Worm (Caenorhabditis elegans): ENCODE results near the gene H03G16.5.

The H03G16.5 gene

DNA sequence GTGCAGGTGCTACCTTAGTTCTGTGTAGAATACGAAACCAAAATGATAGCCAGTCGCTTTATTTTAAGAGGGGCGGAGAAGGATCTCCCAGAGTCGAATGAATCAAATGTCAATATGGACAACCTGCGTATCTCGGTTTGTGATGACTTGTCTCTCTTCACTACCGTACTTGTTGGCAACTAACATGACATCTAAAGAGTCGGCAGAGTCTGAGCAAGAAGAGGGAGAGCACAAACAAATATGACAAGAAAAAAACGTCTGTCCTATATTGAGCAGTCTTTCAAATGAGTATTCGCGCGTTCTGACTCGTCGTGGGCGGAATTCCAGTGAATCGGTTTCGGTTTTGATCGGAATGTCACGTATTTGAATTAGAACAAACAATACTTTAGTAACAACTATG is 38.3 kb upstream of the H03G16.5 start, which contains the start of gene F09B12.7:
F09B12.7 (minus strand) TSS at position 101 of the 400 bp plus-strand sequence.
- no peak for TF ChIP-seq daf-8 (GFP tag; IDR thresholded peaks at IDR 0.05)
- TF ChIP-seq unc-62 (GFP tag; optimal IDR thresholded peaks at IDR 0.05 in 1 of 2) = peak in 1 of 2 experiments; percentile 73
- no peak for TF ChIP-seq unc-62 (tag; optimal IDR thresholded peaks at IDR 0.05)

DNA sequence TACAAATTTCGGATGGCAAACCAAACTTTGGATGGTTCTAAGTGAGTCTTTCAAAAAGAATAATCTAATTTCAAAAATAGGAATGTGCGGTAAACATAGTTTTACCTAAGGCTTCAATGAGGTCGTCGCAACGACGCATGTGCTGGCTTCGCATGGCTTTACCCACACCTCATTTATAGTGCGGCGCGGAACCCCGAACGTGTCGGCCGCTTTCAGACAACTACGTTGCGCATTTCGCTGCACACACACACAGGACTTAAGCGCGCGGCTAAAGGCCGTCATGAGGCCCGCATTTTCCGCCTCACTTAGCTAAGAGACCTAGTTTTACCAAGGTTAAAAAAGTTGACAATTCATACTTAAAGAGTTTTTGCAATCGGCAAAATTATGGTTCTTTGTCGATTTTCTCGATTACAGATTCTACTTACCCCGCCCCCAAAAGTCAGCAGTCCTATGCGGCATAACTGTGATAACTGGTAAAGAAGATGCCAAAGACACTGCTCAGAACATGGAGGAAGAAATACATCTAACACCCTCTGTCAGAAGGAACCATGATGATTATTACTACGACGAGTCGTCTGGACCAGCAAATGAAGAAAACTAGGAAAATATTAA is 36.2 kb upstream of the H03G16.5 start:
- TF ChIP-seq aha-1 (tag) (peak; percentile 67), snpc-4 (tag; optimal IDR thresholded peaks at IDR 0.05) (peak; percentile 5), unc-62 (GFP tag; optimal IDR thresholded peaks at IDR 0.05 in 1 of 2) (peak in 1 of 2 experiments; percentile 74), unc-62 (tag; optimal IDR thresholded peaks at IDR 0.05) (no peak), mdl-1 (tag; optimal IDR thresholded peaks at IDR 0.05) (no peak)

DNA sequence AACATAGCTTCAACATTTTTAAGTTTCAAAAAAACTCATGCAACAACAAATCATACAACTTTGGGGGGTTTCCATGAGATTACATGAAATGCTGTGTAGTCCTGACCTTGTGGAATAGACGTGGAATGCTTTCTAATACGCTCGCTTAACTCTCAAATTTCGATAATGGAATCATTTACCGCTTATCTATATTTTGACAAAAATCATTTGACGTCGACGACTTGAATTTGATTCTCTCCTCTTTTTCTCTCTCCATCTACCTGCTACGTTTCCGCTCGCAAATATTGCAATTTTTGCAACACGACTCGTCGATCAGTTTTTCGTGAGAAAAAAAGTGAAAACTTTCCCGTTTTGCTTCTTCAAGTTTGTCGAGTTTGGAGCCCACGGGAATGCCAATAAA is 32.5 kb upstream of the H03G16.5 start, which contains the start of gene flr-4:
flr-4 (plus strand) TSS at position 275 of the 400 bp plus-strand sequence.
- no peak for TF ChIP-seq zip-2 (tag; optimal IDR thresholded peaks at IDR 0.05)
- TF ChIP-seq ceh-62 (tag; optimal IDR thresholded peaks at IDR 0.05) = no peak
- no peak for TF ChIP-seq D1046.2 (GFP tag; IDR thresholded peaks at IDR 0.05)
- peak; percentile 62 for TF ChIP-seq pqm-1 (tag; optimal IDR thresholded peaks at IDR 0.05)
- TF ChIP-seq Y5F2A.4 (GFP tag; optimal IDR thresholded peaks at IDR 0.05) = no peak
- no peak for TF ChIP-seq cey-2 (tag; optimal IDR thresholded peaks at IDR 0.05; ENCODE audit: borderline replicate concordance, insufficient read depth)
- no peak for TF ChIP-seq daf-16 (GFP tag; optimal IDR thresholded peaks at IDR 0.05)
- peak; percentile 33 for TF ChIP-seq daf-16 (tag; optimal IDR thresholded peaks at IDR 0.05)
- TF ChIP-seq mdl-1 (tag; optimal IDR thresholded peaks at IDR 0.05) = no peak
- no peak for TF ChIP-seq hif-1 (tag; optimal IDR thresholded peaks at IDR 0.05)
- peak; percentile 28 for TF ChIP-seq dve-1 (tag; optimal IDR thresholded peaks at IDR 0.05; ENCODE audit: insufficient read depth)
- TF ChIP-seq nhr-28 (tag; optimal IDR thresholded peaks at IDR 0.05) = peak; percentile 54
- TF ChIP-seq hlh-30 (tag; optimal IDR thresholded peaks at IDR 0.05; ENCODE audit: insufficient read depth) = peak; percentile 20
- TF ChIP-seq ceh-82 (tag; optimal IDR thresholded peaks at IDR 0.05) = no peak
- TF ChIP-seq hlh-11 (tag; optimal IDR thresholded peaks at IDR 0.05) = peak; percentile 16
- TF ChIP-seq tag-97 (GFP tag; IDR thresholded peaks at IDR 0.05) = no peak
- TF ChIP-seq dmd-8 (GFP tag; IDR thresholded peaks at IDR 0.05) = no peak
- peak; percentile 81 for TF ChIP-seq dmd-6 (GFP tag; IDR thresholded peaks at IDR 0.05)
- no peak for TF ChIP-seq unc-62 (GFP tag; optimal IDR thresholded peaks at IDR 0.05 in 1 of 2)
- TF ChIP-seq unc-62 (tag; optimal IDR thresholded peaks at IDR 0.05) = no peak
- no peak for TF ChIP-seq Y48G9A.11 (GFP tag; IDR thresholded peaks at IDR 0.05)
- TF ChIP-seq lin-29 (GFP tag; IDR thresholded peaks at IDR 0.05) = no peak
- no peak for TF ChIP-seq fos-1 (tag; optimal IDR thresholded peaks at IDR 0.05)
- no peak for TF ChIP-seq ZK337.2 (GFP tag; IDR thresholded peaks at IDR 0.05)
- no peak for TF ChIP-seq jun-1 (tag; optimal IDR thresholded peaks at IDR 0.05)
- TF ChIP-seq F26F4.8 (GFP tag; conservative IDR thresholded peaks at IDR 0.05) = no peak
- no peak for TF ChIP-seq ztf-11 (tag; optimal IDR thresholded peaks at IDR 0.05)
- TF ChIP-seq mxl-2 (GFP tag; conservative IDR thresholded peaks at IDR 0.05) = no peak
- peak; percentile 17 for TF ChIP-seq nhr-77 (tag; optimal IDR thresholded peaks at IDR 0.05)

ce11 chrX:15087752-15088151 is 31.1 kb upstream of the H03G16.5 start:
- TF ChIP-seq pqm-1 (tag; optimal IDR thresholded peaks at IDR 0.05) (peak; percentile 19), hlh-11 (tag; optimal IDR thresholded peaks at IDR 0.05) (peak; percentile 39), php-3 (GFP tag; IDR thresholded peaks at IDR 0.05) (no peak), unc-62 (GFP tag; optimal IDR thresholded peaks at IDR 0.05 in 1 of 2) (peak in 1 of 2 experiments; percentile 30), unc-62 (tag; optimal IDR thresholded peaks at IDR 0.05) (no peak), dmd-6 (GFP tag; IDR thresholded peaks at IDR 0.05) (peak; percentile 38), fos-1 (tag; optimal IDR thresholded peaks at IDR 0.05) (no peak), ceh-62 (tag; optimal IDR thresholded peaks at IDR 0.05) (no peak), ZK337.2 (GFP tag; IDR thresholded peaks at IDR 0.05) (no peak), daf-16 (GFP tag; optimal IDR thresholded peaks at IDR 0.05) (no peak), daf-16 (tag; optimal IDR thresholded peaks at IDR 0.05) (peak; percentile 0), mep-1 (tag; optimal IDR thresholded peaks at IDR 0.05) (no peak)
